Worm (Caenorhabditis elegans): ENCODE data around the gene rbg-3.
"Not testable (repeated sequence)": the region's sequence is repeated elsewhere in the genome, so short reads cannot be mapped to it uniquely, and the experiment has no call there.

rbg-3 gene

ce11 chrIII:4779855-4780254 lies 25.6 kb downstream of the rbg-3 start, which contains the start of gene B0393.9:
Gene B0393.9, minus strand, starts transcription at chrIII:4780157.
- TF ChIP-seq unc-130 (tag; optimal IDR thresholded peaks at IDR 0.05) (no peak), blmp-1 (tag; optimal IDR thresholded peaks at IDR 0.05) (peak; percentile 53), ces-1 (GFP tag; optimal IDR thresholded peaks at IDR 0.05) (no peak), elt-2 (tag; optimal IDR thresholded peaks at IDR 0.05) (peak; percentile 25), tbx-2 (tag; optimal IDR thresholded peaks at IDR 0.05) (no peak)

- not testable (repeated sequence) for TF ChIP-seq snpc-4, C16A3.4, C04F5.9 (tag; optimal IDR thresholded peaks at IDR 0.05)
These were observed 27.8 kb downstream of the rbg-3 start, which contains the start of the genes gex-5 and C38D4.10 for ce11 chrIII:4781937-4782576. Gene gex-5, minus strand, starts transcription at chrIII:4781987. Gene C38D4.10, plus strand, starts transcription at chrIII:4782526.

- not testable (repeated sequence) for TF ChIP-seq fkh-10 (GFP tag; optimal IDR thresholded peaks at IDR 0.05); pax-3 (tag; optimal IDR thresholded peaks at IDR 0.05); nhr-84 (tag; optimal IDR thresholded peaks at IDR 0.05)
These were observed 30.9 kb downstream of the rbg-3 start, which contains the start of gene enu-3.2 for ce11 chrIII:4785131-4785530. Gene enu-3.2, minus strand, starts transcription at chrIII:4785235.

ce11 chrIII:4785714-4786113 lies 31.5 kb downstream of the rbg-3 start, which contains the start of gene mel-28:
Gene mel-28, plus strand, starts transcription at chrIII:4786080.
- TF ChIP-seq lsy-2 (tag; optimal IDR thresholded peaks at IDR 0.05) (peak in 1 of 2 experiments; percentile 56), ztf-11 (tag; optimal IDR thresholded peaks at IDR 0.05) (no peak), blmp-1 (tag; optimal IDR thresholded peaks at IDR 0.05) (peak; percentile 74), dpl-1 (GFP tag; optimal IDR thresholded peaks at IDR 0.05) (peak; percentile 68 to 85 (median 73)), lin-35 (GFP tag; optimal IDR thresholded peaks at IDR 0.05) (peak; percentile 58 to 81), grh-1 (GFP tag; IDR thresholded peaks at IDR 0.05) (no peak), F16B12.6 (tag; optimal IDR thresholded peaks at IDR 0.05) (peak; percentile 80), efl-1 (optimal IDR thresholded peaks at IDR 0.05) (peak; percentile 16 to 70), efl-1 (GFP tag; optimal IDR thresholded peaks at IDR 0.05 in 1 of 2) (peak; percentile 82 to 97)

ce11 chrIII:4792560-4793136 lies 38.4 kb downstream of the rbg-3 start, which contains the start of gene mip-1:
Gene mip-1, plus strand, starts transcription at chrIII:4793086.
- no peak for TF ChIP-seq zip-4 (GFP tag; optimal IDR thresholded peaks at IDR 0.05)
- TF ChIP-seq nhr-85 (tag), result no peak
- no peak for TF ChIP-seq nhr-28 (tag; optimal IDR thresholded peaks at IDR 0.05)
- no peak for TF ChIP-seq pqm-1 (tag; optimal IDR thresholded peaks at IDR 0.05)

ce11 chrIII:4796039-4796438 lies 41.8 kb downstream of the rbg-3 start:
- TF ChIP-seq ceh-90 (tag; optimal IDR thresholded peaks at IDR 0.05) (no peak), nhr-19 (GFP tag; conservative IDR thresholded peaks at IDR 0.05) (peak; percentile 42; the same call in 1 of the 2 replicates), F16B12.6 (tag; optimal IDR thresholded peaks at IDR 0.05) (peak; percentile 57), aly-2 (tag; optimal IDR thresholded peaks at IDR 0.05) (peak; percentile 8), lin-35 (GFP tag; optimal IDR thresholded peaks at IDR 0.05) (peak; percentile 53 to 79), lsy-2 (tag; optimal IDR thresholded peaks at IDR 0.05) (peak; percentile 45 to 80), nhr-77 (tag; optimal IDR thresholded peaks at IDR 0.05) (peak; percentile 67), lin-13 (GFP tag; optimal IDR thresholded peaks at IDR 0.05) (no peak), unc-86 (tag; optimal IDR thresholded peaks at IDR 0.05) (no peak), swsn-7 (tag; optimal IDR thresholded peaks at IDR 0.05) (peak; percentile 47), nhr-71 (tag; optimal IDR thresholded peaks at IDR 0.05) (peak; percentile 71), sup-37 (GFP tag; optimal IDR thresholded peaks at IDR 0.05) (no peak), blmp-1 (tag; optimal IDR thresholded peaks at IDR 0.05) (peak; percentile 80), skn-1 (tag; optimal IDR thresholded peaks at IDR 0.05) (peak; percentile 27), mab-9 (GFP tag; IDR thresholded peaks at IDR 0.05) (no peak), fos-1 (tag; optimal IDR thresholded peaks at IDR 0.05) (peak; percentile 99), fkh-10 (GFP tag; optimal IDR thresholded peaks at IDR 0.05) (no peak), xbp-1 (tag; optimal IDR thresholded peaks at IDR 0.05) (peak; percentile 46), pax-3 (tag; optimal IDR thresholded peaks at IDR 0.05) (no peak), nhr-28 (tag; optimal IDR thresholded peaks at IDR 0.05) (no peak), rnt-1 (tag; optimal IDR thresholded peaks at IDR 0.05) (peak; percentile 44), efl-1 (optimal IDR thresholded peaks at IDR 0.05) (peak; percentile 78 to 80), efl-1 (GFP tag; optimal IDR thresholded peaks at IDR 0.05 in 1 of 2) (peak; percentile 60 to 96), C04F5.9 (tag; optimal IDR thresholded peaks at IDR 0.05) (peak; percentile 15), snu-23 (GFP tag; optimal IDR thresholded peaks at IDR 0.05) (peak; percentile 72), mep-1 (tag; optimal IDR thresholded peaks at IDR 0.05) (peak; percentile 85), C16A3.4 (tag; optimal IDR thresholded peaks at IDR 0.05) (peak; percentile 62)

Measured in whole organism, L1 larva.